Fruit fly (Drosophila melanogaster) whole organism, embryonic: ENCODE data around the gene sau.

ENCODE experiments used
- CG10366 ChIP-seq: fragments of 200-800 bp; sonication (Bioruptor generic); IDR thresholded peaks from 2 replicates; pipeline ENCODE4 v1.3.6; 2022; ENCODE audit warnings: missing biosample characterization, missing genetic modification characterization
- CG10431 ChIP-seq: fragments of 200-800 bp; sonication (Bioruptor generic); optimal IDR thresholded peaks from 3 replicates; lab custom pipeline; 2018; ENCODE audit warnings: missing biosample characterization, mild to moderate bottlenecking, missing genetic modification characterization
- CG12659 ChIP-seq: fragments of 200-800 bp; sonication (Bioruptor generic); optimal IDR thresholded peaks from 3 replicates; lab custom pipeline; 2017; ENCODE audit warnings: mild to moderate bottlenecking, missing biosample characterization, missing genetic modification reagents, missing genetic modification characterization
- CG13287 ChIP-seq: fragments of 200-800 bp; sonication (Bioruptor generic); IDR thresholded peaks from 2 replicates; pipeline ENCODE4 v1.3.6; 2022; ENCODE audit warnings: missing biosample characterization, missing genetic modification characterization; ENCODE audit not compliant: partially characterized antibody
- CG15011 ChIP-seq: fragments of 200-800 bp; sonication (Bioruptor generic); optimal IDR thresholded peaks from 3 replicates; lab custom pipeline; 2018; ENCODE audit warnings: missing biosample characterization, mild to moderate bottlenecking, missing genetic modification characterization
- CG18599 ChIP-seq: fragments of 200-800 bp; sonication (Bioruptor generic); optimal IDR thresholded peaks from 3 replicates; lab custom pipeline; 2017; ENCODE audit warnings: missing biosample characterization, missing genetic modification characterization, mild to moderate bottlenecking, moderate library complexity, missing genetic modification reagents
- CG2120 ChIP-seq: fragments of 200-800 bp; sonication (Bioruptor generic); optimal IDR thresholded peaks from 3 replicates; lab custom pipeline; 2016; ENCODE audit warnings: missing biosample characterization, missing genetic modification characterization
- CG2202 ChIP-seq: fragments of 200-800 bp; sonication (Bioruptor generic); optimal IDR thresholded peaks from 2 replicates; lab custom pipeline; 2018; ENCODE audit warnings: missing biosample characterization, mild to moderate bottlenecking, missing genetic modification characterization
- CG31388 ChIP-seq: fragments of 200-800 bp; sonication (Bioruptor generic); optimal IDR thresholded peaks from 2 replicates; lab custom pipeline; 2016; ENCODE audit warnings: missing biosample characterization, missing genetic modification characterization
- CG32772 ChIP-seq: fragments of 200-800 bp; sonication (Bioruptor generic); IDR thresholded peaks from 2 replicates; pipeline ENCODE4 v1.3.6; 2022; ENCODE audit warnings: missing biosample characterization, missing genetic modification characterization
- CG3847 ChIP-seq: fragments of 200-800 bp; sonication (Bioruptor generic); IDR thresholded peaks from 2 replicates; pipeline ENCODE4 v1.3.6; 2022; ENCODE audit warnings: missing biosample characterization, missing genetic modification characterization
- CG3995 ChIP-seq: fragments of 200-800 bp; sonication (Bioruptor generic); optimal IDR thresholded peaks from 3 replicates; lab custom pipeline; 2016; ENCODE audit warnings: missing biosample characterization, missing genetic modification characterization
- CG4328 ChIP-seq: fragments of 200-800 bp; sonication (Bioruptor generic); optimal IDR thresholded peaks from 3 replicates; lab custom pipeline; 2017; ENCODE audit warnings: missing biosample characterization, missing genetic modification reagents, missing genetic modification characterization
- CG4617 ChIP-seq: fragments of 200-800 bp; sonication (Bioruptor generic); optimal IDR thresholded peaks from 3 replicates; lab custom pipeline; 2016; ENCODE audit warnings: missing biosample characterization, missing genetic modification characterization, borderline replicate concordance
- CG5953 ChIP-seq: fragments of 200-800 bp; sonication (Bioruptor generic); IDR thresholded peaks from 2 replicates; pipeline ENCODE4 v1.3.6; 2022; ENCODE audit warnings: missing biosample characterization, missing genetic modification characterization
- CG6765 ChIP-seq: fragments of 200-800 bp; sonication (Bioruptor generic); optimal IDR thresholded peaks from 3 replicates; lab custom pipeline; 2017; ENCODE audit warnings: missing biosample characterization, mild to moderate bottlenecking, missing genetic modification characterization
- CG6854 ChIP-seq: fragments of 200-800 bp; sonication (Bioruptor generic); optimal IDR thresholded peaks from 3 replicates; lab custom pipeline; 2017; ENCODE audit warnings: missing biosample characterization, mild to moderate bottlenecking, missing genetic modification characterization
- Dp ChIP-seq: fragments of 200-800 bp; sonication (Bioruptor generic); optimal IDR thresholded peaks from 2 replicates; lab custom pipeline; 2018; ENCODE audit warnings: missing biosample characterization, mild to moderate bottlenecking, missing genetic modification characterization, moderate library complexity
- Eip74EF ChIP-seq, 2 experiments: fragments of 200-800 bp in 1 of 2; fragments of >200 bp in 1 of 2; sonication (Bioruptor generic) in 1 of 2; optimal IDR thresholded peaks; 2 replicates each; lab custom pipeline; 2017 to 2019; ENCODE audit warnings: missing biosample characterization in 2 of 2, missing genetic modification characterization in 2 of 2, mild to moderate bottlenecking in 1 of 2, moderate library complexity in 1 of 2
- Ets65A ChIP-seq: fragments of 200-800 bp; sonication (Bioruptor generic); peaks from one replicate; lab custom pipeline; 2016; ENCODE audit warnings: missing biosample characterization, missing genetic modification characterization
- Fer1 ChIP-seq: fragments of 200-800 bp; sonication (Bioruptor generic); optimal IDR thresholded peaks from 2 replicates; lab custom pipeline; 2017; ENCODE audit warnings: missing biosample characterization, mild to moderate bottlenecking, missing genetic modification characterization
- H2.0 ChIP-seq: fragments of 200-800 bp; sonication (Bioruptor generic); IDR thresholded peaks from 2 replicates; pipeline ENCODE4 v1.3.6; 2022; ENCODE audit warnings: missing biosample characterization, missing genetic modification characterization
- HmgD ChIP-seq: fragments of 200-800 bp; sonication (Bioruptor generic); optimal IDR thresholded peaks from 3 replicates; lab custom pipeline; 2016; ENCODE audit warnings: missing biosample characterization, missing genetic modification characterization
- Hmr ChIP-seq: fragments of 200-800 bp; sonication (Bioruptor generic); optimal IDR thresholded peaks from 3 replicates; lab custom pipeline; 2017; ENCODE audit warnings: mild to moderate bottlenecking, missing biosample characterization, missing genetic modification reagents, missing genetic modification characterization
- Lpt ChIP-seq: fragments of >200 bp; optimal IDR thresholded peaks from 2 replicates; lab custom pipeline; 2018; ENCODE audit warnings: missing biosample characterization, missing genetic modification characterization
- Myb ChIP-seq: fragments of 200-800 bp; sonication (Bioruptor generic); optimal IDR thresholded peaks from 2 replicates; lab custom pipeline; 2016; ENCODE audit warnings: missing biosample characterization, missing genetic modification characterization
- NC2β ChIP-seq: fragments of 200-800 bp; sonication (Bioruptor generic); optimal IDR thresholded peaks from 2 replicates; lab custom pipeline; 2016; ENCODE audit warnings: missing biosample characterization, missing genetic modification characterization
- Neu2 ChIP-seq: fragments of 200-800 bp; sonication (Bioruptor generic); optimal IDR thresholded peaks from 3 replicates; lab custom pipeline; 2016; ENCODE audit warnings: missing biosample characterization, missing genetic modification characterization, borderline replicate concordance
- Sox100B ChIP-seq: fragments of 200-800 bp; sonication (Bioruptor generic); optimal IDR thresholded peaks from 3 replicates; lab custom pipeline; 2018; ENCODE audit warnings: missing biosample characterization, mild to moderate bottlenecking, missing genetic modification characterization
- Trl ChIP-seq, 3 experiments: fragments of >200 bp in 2 of 3; fragments of 200-800 bp in 1 of 3; sonication (Bioruptor generic) in 1 of 3; optimal IDR thresholded peaks; 2 replicates in 1 of 3; 3 replicates in 2 of 3; lab custom pipeline; 2016 to 2017; ENCODE audit warnings: missing biosample characterization in 1 of 3, missing genetic modification characterization in 1 of 3
- Vsx1 ChIP-seq: fragments of 200-800 bp; sonication (Bioruptor generic); optimal IDR thresholded peaks from 2 replicates; lab custom pipeline; 2017; ENCODE audit warnings: missing biosample characterization, mild to moderate bottlenecking, missing genetic modification characterization, missing genetic modification reagents
- ci ChIP-seq: fragments of 200-800 bp; sonication (Bioruptor generic); IDR thresholded peaks from 3 replicates; pipeline ENCODE4 v1.3.6; 2022; ENCODE audit warnings: missing biosample characterization, missing genetic modification characterization
- emc ChIP-seq: fragments of 200-800 bp; sonication (Bioruptor generic); optimal IDR thresholded peaks from 2 replicates; lab custom pipeline; 2016; ENCODE audit warnings: missing biosample characterization, missing genetic modification characterization
- exex ChIP-seq: fragments of 200-800 bp; sonication (Bioruptor generic); optimal IDR thresholded peaks from 4 replicates; lab custom pipeline; 2018; ENCODE audit warnings: missing biosample characterization, mild to moderate bottlenecking, missing genetic modification characterization, moderate library complexity
- grau ChIP-seq: fragments of 200-800 bp; optimal IDR thresholded peaks from 3 replicates; lab custom pipeline; 2019; ENCODE audit warnings: missing biosample characterization, mild to moderate bottlenecking, missing genetic modification characterization, moderate library complexity
- hkb ChIP-seq, 2 experiments: fragments of 200-800 bp in 1 of 2; fragments of >200 bp in 1 of 2; sonication (Bioruptor generic) in 1 of 2; IDR thresholded peaks in 1 of 2; optimal IDR thresholded peaks in 1 of 2; 2 replicates each; pipeline versions ENCODE4 v1.3.6 to Lab custom; 2017 to 2022; ENCODE audit warnings: missing biosample characterization in 1 of 2, missing genetic modification characterization in 1 of 2
- jigr1 ChIP-seq: fragments of 200-800 bp; sonication (Bioruptor generic); IDR thresholded peaks from 3 replicates; pipeline ENCODE4 v1.3.6; 2022; ENCODE audit warnings: missing biosample characterization, missing genetic modification characterization
- kah ChIP-seq: fragments of 200-800 bp; sonication (Bioruptor generic); optimal IDR thresholded peaks from 2 replicates; lab custom pipeline; 2018; ENCODE audit warnings: missing biosample characterization, mild to moderate bottlenecking, missing genetic modification characterization
- kni ChIP-seq: fragments of 200-800 bp; sonication (Bioruptor generic); optimal IDR thresholded peaks from 3 replicates; lab custom pipeline; 2017; ENCODE audit warnings: mild to moderate bottlenecking, missing biosample characterization, missing genetic modification reagents, missing genetic modification characterization
- nom ChIP-seq: fragments of 200-800 bp; sonication (Bioruptor generic); optimal IDR thresholded peaks from 2 replicates; lab custom pipeline; 2017; ENCODE audit warnings: missing biosample characterization, missing genetic modification characterization, mild to moderate bottlenecking, moderate library complexity, missing genetic modification reagents
- pros ChIP-seq: fragments of 200-800 bp; sonication (Bioruptor generic); optimal IDR thresholded peaks from 3 replicates; lab custom pipeline; 2019; ENCODE audit warnings: missing biosample characterization, mild to moderate bottlenecking, missing genetic modification characterization, moderate library complexity
- run ChIP-seq: fragments of 200-800 bp; sonication (Bioruptor generic); optimal IDR thresholded peaks from 3 replicates; lab custom pipeline; 2018; ENCODE audit warnings: missing biosample characterization, mild to moderate bottlenecking, missing genetic modification characterization
- scrt ChIP-seq: fragments of 200-800 bp; sonication (Bioruptor generic); optimal IDR thresholded peaks from 2 replicates; lab custom pipeline; 2018; ENCODE audit warnings: missing biosample characterization, mild to moderate bottlenecking, missing genetic modification characterization, moderate library complexity
- sd ChIP-seq: fragments of 200-800 bp; sonication (Bioruptor generic); optimal IDR thresholded peaks from 3 replicates; lab custom pipeline; 2018; ENCODE audit warnings: missing biosample characterization, mild to moderate bottlenecking, missing genetic modification characterization, moderate library complexity
- so ChIP-seq: fragments of 200-800 bp; sonication (Bioruptor generic); IDR thresholded peaks from 3 replicates; pipeline ENCODE4 v1.3.6; 2022; ENCODE audit warnings: missing biosample characterization, missing genetic modification characterization
- stc ChIP-seq: fragments of 200-800 bp; sonication (Bioruptor generic); IDR thresholded peaks from 2 replicates; pipeline ENCODE4 v1.3.6; 2022; ENCODE audit warnings: missing biosample characterization, missing genetic modification characterization
- vfl ChIP-seq: fragments of 200-800 bp; sonication (Bioruptor generic); optimal IDR thresholded peaks from 2 replicates; lab custom pipeline; 2016; ENCODE audit warnings: missing biosample characterization, missing genetic modification characterization
- yki ChIP-seq: fragments of >200 bp; optimal IDR thresholded peaks from 3 replicates; lab custom pipeline; 2018

The sau gene

dm6 chr2L:2177969-2178809 is 48.0 kb upstream of the sau start, which contains the start of gene aop (continued):
- no peak for TF ChIP-seq CG4617 (GFP tag; lab: Kevin White, UChicago)
- no peak for TF ChIP-seq CG18599
- peak; percentile 42 for TF ChIP-seq scrt (GFP tag; lab: Kevin White, UChicago)
- no peak for TF ChIP-seq CG32772
- peak; percentile 46 for TF ChIP-seq nom (GFP tag; lab: Kevin White, UChicago)
- peak; percentile 5 for TF ChIP-seq Hmr
- no peak for TF ChIP-seq sd
- TF ChIP-seq hkb (optimal IDR thresholded peaks at IDR 0.05; lab: Kevin White, UChicago) = no peak
- TF ChIP-seq hkb (GFP tag; IDR thresholded peaks at IDR 0.05; lab: Robert Waterston, UW) = no peak
- peak; percentile 6 for TF ChIP-seq Neu2 (GFP tag; lab: Kevin White, UChicago)
- peak; percentile 14 for TF ChIP-seq CG10431 (GFP tag; lab: Kevin White, UChicago)
- TF ChIP-seq stc (GFP tag; lab: Robert Waterston, UW) = no peak
- peak; percentile 44 for TF ChIP-seq Vsx1
- TF ChIP-seq jigr1 (GFP tag; lab: Robert Waterston, UW) = no peak
- peak in 1 of 2 experiments; percentile 49 for TF ChIP-seq Eip74EF (GFP tag; optimal IDR thresholded peaks at IDR 0.05; lab: Kevin White, UChicago)
- TF ChIP-seq Fer1 (GFP tag; lab: Kevin White, UChicago) = peak; percentile 49
- peak; percentile 75; the same call in 2 of the 3 replicates for TF ChIP-seq ci (GFP tag; lab: Robert Waterston, UW)
- TF ChIP-seq CG6854 (GFP tag; lab: Kevin White, UChicago) = peak; percentile 48
- TF ChIP-seq CG4328 (GFP tag; lab: Kevin White, UChicago) = peak; percentile 21
- no peak for TF ChIP-seq HmgD (GFP tag; lab: Kevin White, UChicago)
- TF ChIP-seq CG15011 (GFP tag; lab: Kevin White, UChicago) = peak; percentile 7
- no peak for TF ChIP-seq Sox100B
- TF ChIP-seq so (GFP tag; lab: Robert Waterston, UW) = peak; percentile 49; the same call in 2 of the 3 replicates
- TF ChIP-seq CG3847 (GFP tag; lab: Robert Waterston, UW) = no peak
- no peak for TF ChIP-seq vfl (GFP tag; lab: Kevin White, UChicago)
- TF ChIP-seq Trl (optimal IDR thresholded peaks at IDR 0.05; lab: Kevin White, UChicago) = no peak
- TF ChIP-seq Trl (GFP tag; optimal IDR thresholded peaks at IDR 0.05; lab: Kevin White, UChicago) = peak; percentile 72
- no peak for TF ChIP-seq CG31388 (GFP tag; lab: Kevin White, UChicago)
- TF ChIP-seq H2.0 = no peak
- no peak for TF ChIP-seq CG3995 (GFP tag; lab: Kevin White, UChicago)
- no peak for TF ChIP-seq grau (tag; lab: Kevin White, UChicago)
- TF ChIP-seq CG10366 (GFP tag; lab: Robert Waterston, UW) = no peak
- peak; percentile 30 for TF ChIP-seq CG6765 (GFP tag; lab: Kevin White, UChicago)
- no peak for TF ChIP-seq Dp
- TF ChIP-seq Myb (GFP tag; lab: Kevin White, UChicago) = no peak
- TF ChIP-seq kni (GFP tag; lab: Kevin White, UChicago) = peak; percentile 72
- peak; percentile 41 for TF ChIP-seq kah
- TF ChIP-seq yki (lab: Kevin White, UChicago) = no peak
- TF ChIP-seq CG2120 (GFP tag; lab: Kevin White, UChicago) = no peak
- TF ChIP-seq run = no peak
- TF ChIP-seq pros (GFP tag; lab: Kevin White, UChicago) = peak; percentile 72
- TF ChIP-seq CG13287 (GFP tag; lab: Robert Waterston, UW) = peak; percentile 48
- TF ChIP-seq NC2β (GFP tag; lab: Kevin White, UChicago) = peak; percentile 29
- TF ChIP-seq CG5953 (GFP tag; lab: Robert Waterston, UW) = no peak
- TF ChIP-seq CG2202 (tag; lab: Kevin White, UChicago) = peak; percentile 10
- peak; percentile 91 for TF ChIP-seq Ets65A (GFP tag; lab: Kevin White, UChicago)
- no peak for TF ChIP-seq emc (GFP tag; lab: Kevin White, UChicago)
- TF ChIP-seq Lpt (GFP tag; lab: Kevin White, UChicago) = no peak
- peak; percentile 29 for TF ChIP-seq CG12659 (GFP tag; lab: Kevin White, UChicago)
- peak; percentile 48 for TF ChIP-seq exex (tag; lab: Kevin White, UChicago)
